Fruit fly (Drosophila melanogaster): Measurements from ENCODE around the gene Grl36b.

The Grl36b gene

dm6 chr2L:18151134-18151825 lies 25.7 kb upstream of the Grl36b start (continued):
- TF ChIP-seq zen (tag; optimal IDR thresholded peaks at IDR 0.05) (peak; percentile 58), HLH4C (GFP tag; IDR thresholded peaks at IDR 0.05; ENCODE audit: partially characterized antibody) (no peak), CG12071 (GFP tag; optimal IDR thresholded peaks at IDR 0.05) (peak; percentile 2), sens (GFP tag) (peak; percentile 83), ind (GFP tag; optimal IDR thresholded peaks at IDR 0.05) (peak; percentile 58), dpn (GFP tag; optimal IDR thresholded peaks at IDR 0.05) (peak; percentile 41 to 65), CG4730 (GFP tag; IDR thresholded peaks at IDR 0.05) (peak; percentile 51; the same call in 1 of the 2 replicates), CG9215 (GFP tag; IDR thresholded peaks at IDR 0.05) (no peak; the same call in 1 of the 2 replicates), CG10462 (GFP tag; optimal IDR thresholded peaks at IDR 0.05) (no peak), bbx (GFP tag; IDR thresholded peaks at IDR 0.05; ENCODE audit: partially characterized antibody) (peak; percentile 59), abd-A (tag; optimal IDR thresholded peaks at IDR 0.05) (peak; percentile 75), CG11085 (GFP tag; IDR thresholded peaks at IDR 0.05) (peak; percentile 39; the same call in 1 of the 2 replicates), Chrac-16 (GFP tag; optimal IDR thresholded peaks at IDR 0.05) (peak; percentile 25), CG15073 (GFP tag; optimal IDR thresholded peaks at IDR 0.05) (no peak), Pdp1 (GFP tag; optimal IDR thresholded peaks at IDR 0.05) (peak; percentile 38 to 41), CG4360 (GFP tag; IDR thresholded peaks at IDR 0.05) (peak; percentile 100), CG10274 (GFP tag; optimal IDR thresholded peaks at IDR 0.05) (no peak), CG10209 (GFP tag; optimal IDR thresholded peaks at IDR 0.05) (peak; percentile 47), Med (GFP tag) (peak; percentile 94), sd (tag; optimal IDR thresholded peaks at IDR 0.05) (peak; percentile 84), Fer1 (GFP tag; optimal IDR thresholded peaks at IDR 0.05) (no peak), Hr39 (optimal IDR thresholded peaks at IDR 0.05) (no peak), Drgx (GFP tag; IDR thresholded peaks at IDR 0.05) (peak; percentile 63), otp (GFP tag; IDR thresholded peaks at IDR 0.05) (peak; percentile 54; the same call in 2 of the 3 replicates), pita (GFP tag; optimal IDR thresholded peaks at IDR 0.05) (no peak), org-1 (GFP tag; optimal IDR thresholded peaks at IDR 0.05) (no peak), tgo (GFP tag; IDR thresholded peaks at IDR 0.05) (peak; percentile 55; the same call in 2 of the 3 replicates), peb (GFP tag; IDR thresholded peaks at IDR 0.05) (peak; percentile 55; the same call in 1 of the 2 replicates), CG17912 (GFP tag; optimal IDR thresholded peaks at IDR 0.05) (no peak), Oli (tag; optimal IDR thresholded peaks at IDR 0.05) (peak; percentile 33), CG14860 (GFP tag; IDR thresholded peaks at IDR 0.05; ENCODE audit: partially characterized antibody) (no peak), gt (GFP tag; IDR thresholded peaks at IDR 0.05) (peak; percentile 61; the same call in 1 of the 2 replicates), lbe (GFP tag; optimal IDR thresholded peaks at IDR 0.05) (peak; percentile 9), CG12236 (GFP tag; optimal IDR thresholded peaks at IDR 0.05) (peak; percentile 1), CG30403 (GFP tag; optimal IDR thresholded peaks at IDR 0.05) (peak; percentile 34), mam (GFP tag; optimal IDR thresholded peaks at IDR 0.05) (peak; percentile 73), shn (GFP tag; optimal IDR thresholded peaks at IDR 0.05) (peak; percentile 64), Dip2 (GFP tag; IDR thresholded peaks at IDR 0.05) (no peak), tna (GFP tag; IDR thresholded peaks at IDR 0.05; ENCODE audit: partially characterized antibody) (no peak), gcm2 (GFP tag; optimal IDR thresholded peaks at IDR 0.05) (peak; percentile 13), CG7987 (GFP tag; optimal IDR thresholded peaks at IDR 0.05) (no peak), CG3847 (GFP tag; IDR thresholded peaks at IDR 0.05) (peak; percentile 71), luna (GFP tag; optimal IDR thresholded peaks at IDR 0.05) (no peak), Hsf (GFP tag; optimal IDR thresholded peaks at IDR 0.05) (peak; percentile 70), klu (GFP tag; IDR thresholded peaks at IDR 0.05) (peak; percentile 39; the same call in 1 of the 2 replicates), vvl (GFP tag; IDR thresholded peaks at IDR 0.05) (peak; percentile 47), rib (GFP tag; IDR thresholded peaks at IDR 0.05) (peak; percentile 77), CG6175 (GFP tag; IDR thresholded peaks at IDR 0.05) (peak; percentile 51; the same call in 1 of the 3 replicates), unpg (GFP tag; optimal IDR thresholded peaks at IDR 0.05) (no peak), CG8388 (GFP tag; optimal IDR thresholded peaks at IDR 0.05) (no peak)
